Worm (Caenorhabditis elegans): ENCODE data around the gene C29E4.17.

DNA sequence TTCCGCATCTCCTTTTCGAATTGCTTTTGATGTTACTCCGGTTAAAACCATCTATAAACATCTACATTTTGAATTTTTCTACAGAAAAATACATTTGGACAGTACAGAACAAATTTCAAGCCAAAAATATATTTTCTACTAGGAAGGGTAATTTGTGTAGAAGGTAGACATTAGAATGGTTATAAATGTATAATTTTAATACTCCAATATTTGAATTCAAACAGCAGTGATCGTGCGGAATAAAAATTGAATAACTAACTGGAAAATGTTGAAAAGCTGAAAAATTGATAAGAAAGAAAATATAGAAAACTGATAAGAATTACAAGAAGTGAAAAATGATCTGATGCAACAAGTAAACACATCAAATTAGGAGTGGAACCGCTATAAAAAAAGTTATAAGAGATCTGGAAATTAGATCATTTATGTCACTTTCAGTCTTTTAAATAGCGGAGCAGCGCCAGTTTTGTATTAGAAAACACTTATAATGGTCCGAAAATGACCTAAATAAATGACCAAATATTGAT lies 24.7 kb downstream of the C29E4.17 start, which contains the start of gene gsto-1:
- TF ChIP-seq zag-1 (tag; optimal IDR thresholded peaks at IDR 0.05) (no peak), efl-3 (GFP tag; optimal IDR thresholded peaks at IDR 0.05) (no peak), tbx-2 (tag; optimal IDR thresholded peaks at IDR 0.05) (no peak)

Measured in whole organism, L1 larva.